Worm (Caenorhabditis elegans) whole organism, late embryonic: ENCODE data around the gene spe-19.

Source experiments
- C08G9.2 ChIP-seq: sonication (generic microtip); optimal IDR thresholded peaks from 2 replicates; lab custom pipeline; 2016; ENCODE audit warnings: mild to moderate bottlenecking, missing genetic modification characterization, moderate library complexity, missing compliant biosample characterization
- C38D4.7 ChIP-seq: fragments of 200-800 bp; sonication (Bioruptor generic); optimal IDR thresholded peaks from 2 replicates; lab custom pipeline; 2018; ENCODE audit warnings: mild to moderate bottlenecking, missing genetic modification characterization, moderate library complexity, missing compliant biosample characterization
- K02D7.2 ChIP-seq: sonication (generic microtip); optimal IDR thresholded peaks from 2 replicates; lab custom pipeline; 2017; ENCODE audit warnings: mild to moderate bottlenecking, missing genetic modification characterization, missing compliant biosample characterization
- K09A11.1 ChIP-seq: sonication (generic microtip); optimal IDR thresholded peaks from 2 replicates; lab custom pipeline; 2017; ENCODE audit warnings: antibody characterized with exemption, mild to moderate bottlenecking, missing genetic modification characterization, missing compliant biosample characterization; ENCODE audit not compliant: insufficient read depth
- T23F11.4 ChIP-seq: fragments of 200-800 bp; sonication (Bioruptor generic); optimal IDR thresholded peaks from 2 replicates; lab custom pipeline; 2018; ENCODE audit warnings: mild to moderate bottlenecking, missing genetic modification characterization, missing compliant biosample characterization
- Y22D7AL.16 ChIP-seq: sonication (generic microtip); optimal IDR thresholded peaks from 2 replicates; lab custom pipeline; 2016; ENCODE audit warnings: missing genetic modification characterization, missing compliant biosample characterization
- ahr-1 ChIP-seq: sonication (generic microtip); optimal IDR thresholded peaks from 2 replicates; lab custom pipeline; 2016; ENCODE audit warnings: missing genetic modification characterization, missing compliant biosample characterization
- ceh-18 ChIP-seq: sonication (generic microtip); optimal IDR thresholded peaks from 2 replicates; lab custom pipeline; 2016; ENCODE audit warnings: missing genetic modification characterization, missing compliant biosample characterization
- ceh-19 ChIP-seq: fragments of 200-800 bp; sonication (Bioruptor generic); optimal IDR thresholded peaks from 2 replicates; lab custom pipeline; 2018; ENCODE audit warnings: mild to moderate bottlenecking, missing genetic modification characterization, missing compliant biosample characterization
- ceh-2 ChIP-seq: sonication (generic microtip); optimal IDR thresholded peaks from 2 replicates; lab custom pipeline; 2016; ENCODE audit warnings: missing genotype, missing genetic modification characterization, missing compliant biosample characterization
- ceh-22 ChIP-seq: sonication (generic microtip); optimal IDR thresholded peaks from 2 replicates; lab custom pipeline; 2017; ENCODE audit warnings: missing biosample characterization, missing genetic modification characterization
- ceh-24 ChIP-seq: sonication (generic microtip); optimal IDR thresholded peaks from 2 replicates; lab custom pipeline; 2016; ENCODE audit warnings: mild to moderate bottlenecking, missing genetic modification characterization, missing compliant biosample characterization
- ceh-30 ChIP-seq: fragments of 150-350 bp; optimal IDR thresholded peaks from 2 replicates; lab custom pipeline; 2014; ENCODE audit warnings: missing biosample characterization, missing genetic modification characterization
- ceh-31 ChIP-seq: sonication (generic microtip); optimal IDR thresholded peaks from 2 replicates; lab custom pipeline; 2016; ENCODE audit warnings: missing genetic modification characterization, missing compliant biosample characterization
- ceh-34 ChIP-seq: sonication (generic microtip); optimal IDR thresholded peaks from 2 replicates; lab custom pipeline; 2016; ENCODE audit warnings: mild to moderate bottlenecking, missing genetic modification characterization, missing compliant biosample characterization
- ceh-45 ChIP-seq: fragments of 200-800 bp; sonication (Bioruptor generic); IDR thresholded peaks from 2 replicates; pipeline ENCODE4 v1.3.6; 2022; ENCODE audit warnings: missing genetic modification reagents, missing genetic modification characterization, missing compliant biosample characterization
- ceh-9 ChIP-seq: sonication (generic microtip); optimal IDR thresholded peaks from 2 replicates; lab custom pipeline; 2016; ENCODE audit warnings: mild to moderate bottlenecking, missing genetic modification characterization, inconsistent platforms, missing compliant biosample characterization
- che-1 ChIP-seq: sonication (generic microtip); optimal IDR thresholded peaks from 2 replicates; lab custom pipeline; 2016; ENCODE audit warnings: mild to moderate bottlenecking, missing genetic modification characterization, missing compliant biosample characterization
- elt-2 ChIP-seq: sonication (generic microtip); optimal IDR thresholded peaks from 2 replicates; lab custom pipeline; 2016; ENCODE audit warnings: missing genetic modification reagents, missing genetic modification characterization, missing compliant biosample characterization
- eyg-1 ChIP-seq: sonication (generic microtip); optimal IDR thresholded peaks from 2 replicates; lab custom pipeline; 2016; ENCODE audit warnings: missing genotype, missing genetic modification characterization, missing compliant biosample characterization
- fkh-10 ChIP-seq: fragments of 150-350 bp; optimal IDR thresholded peaks from 2 replicates; lab custom pipeline; 2014; ENCODE audit warnings: missing biosample characterization, missing genetic modification reagents, missing genetic modification characterization
- fkh-6 ChIP-seq: sonication (generic microtip); optimal IDR thresholded peaks from 2 replicates; lab custom pipeline; 2016; ENCODE audit warnings: missing genetic modification characterization, missing compliant biosample characterization
- gmeb-2 ChIP-seq: sonication (generic microtip); optimal IDR thresholded peaks from 2 replicates; lab custom pipeline; 2016; ENCODE audit warnings: missing genetic modification characterization, inconsistent platforms, missing compliant biosample characterization
- hlh-13 ChIP-seq: fragments of 200-800 bp; sonication (Bioruptor generic); optimal IDR thresholded peaks from 2 replicates; lab custom pipeline; 2018; ENCODE audit warnings: mild to moderate bottlenecking, missing genetic modification characterization, missing compliant biosample characterization
- hlh-30 ChIP-seq: sonication (generic microtip); optimal IDR thresholded peaks from 2 replicates; lab custom pipeline; 2017; ENCODE audit warnings: antibody characterized with exemption, missing genetic modification characterization, missing compliant biosample characterization; ENCODE audit not compliant: insufficient read depth
- hlh-6 ChIP-seq: sonication (generic microtip); optimal IDR thresholded peaks from 2 replicates; lab custom pipeline; 2016; ENCODE audit warnings: missing genotype, missing genetic modification characterization, missing compliant biosample characterization
- mec-3 ChIP-seq: sonication (generic microtip); optimal IDR thresholded peaks from 2 replicates; lab custom pipeline; 2016; ENCODE audit warnings: borderline replicate concordance, missing genetic modification characterization, missing compliant biosample characterization
- nfya-1 ChIP-seq: sonication (generic microtip); optimal IDR thresholded peaks from 2 replicates; lab custom pipeline; 2017; ENCODE audit warnings: missing genetic modification characterization, mild to moderate bottlenecking, missing compliant biosample characterization, antibody characterized with exemption, moderate library complexity
- nhr-11 ChIP-seq: fragments of 150-350 bp; optimal IDR thresholded peaks from 2 replicates; lab custom pipeline; 2014; ENCODE audit warnings: missing biosample characterization, missing genetic modification characterization
- nhr-232 ChIP-seq: sonication (generic microtip); optimal IDR thresholded peaks from 2 replicates; lab custom pipeline; 2016; ENCODE audit warnings: missing genetic modification characterization, missing compliant biosample characterization
- odd-2 ChIP-seq: sonication (generic microtip); optimal IDR thresholded peaks from 2 replicates; lab custom pipeline; 2017; ENCODE audit warnings: antibody characterized with exemption, mild to moderate bottlenecking, missing genetic modification characterization, missing compliant biosample characterization
- pat-9 ChIP-seq: fragments of 200-800 bp; sonication (Bioruptor generic); optimal IDR thresholded peaks from 2 replicates; lab custom pipeline; 2018; ENCODE audit warnings: mild to moderate bottlenecking, missing genetic modification characterization, moderate library complexity, missing compliant biosample characterization
- pha-4 ChIP-seq: fragments of 150-350 bp; optimal IDR thresholded peaks from 2 replicates; lab custom pipeline; 2018; ENCODE audit warnings: missing biosample characterization, missing genetic modification reagents, missing genetic modification characterization
- pqm-1 ChIP-seq: sonication (generic microtip); optimal IDR thresholded peaks from 2 replicates; lab custom pipeline; 2016; ENCODE audit warnings: missing genetic modification characterization, missing compliant biosample characterization
- ref-2 ChIP-seq: sonication (generic microtip); optimal IDR thresholded peaks from 2 replicates; lab custom pipeline; 2016; ENCODE audit warnings: missing genetic modification characterization, missing compliant biosample characterization
- sdc-2 ChIP-seq: sonication (generic microtip); optimal IDR thresholded peaks from 2 replicates; lab custom pipeline; 2016; ENCODE audit warnings: missing genotype, missing genetic modification characterization, missing compliant biosample characterization
- sox-2 ChIP-seq: fragments of 200-800 bp; sonication (Bioruptor generic); IDR thresholded peaks from 2 replicates; pipeline ENCODE4 v1.3.6; 2022; ENCODE audit warnings: missing genetic modification reagents, missing genetic modification characterization, missing compliant biosample characterization
- syd-9 ChIP-seq: sonication (generic microtip); optimal IDR thresholded peaks from 2 replicates; lab custom pipeline; 2016; ENCODE audit warnings: mild to moderate bottlenecking, missing genetic modification characterization, moderate library complexity, missing compliant biosample characterization
- unc-3 ChIP-seq, 2 experiments: fragments of 200-800 bp in 1 of 2; sonication (Bioruptor generic) in 1 of 2; sonication (generic microtip) in 1 of 2; conservative IDR thresholded peaks in 1 of 2; optimal IDR thresholded peaks in 1 of 2; 2 replicates each; pipeline versions ENCODE4 v1.3.6 to Lab custom; 2016 to 2022; ENCODE audit warnings: missing compliant biosample characterization in 2 of 2, missing genetic modification characterization in 2 of 2, missing genetic modification reagents in 1 of 2
- unc-42 ChIP-seq: sonication (generic microtip); optimal IDR thresholded peaks from 2 replicates; lab custom pipeline; 2016; ENCODE audit warnings: missing genotype, missing genetic modification characterization, missing compliant biosample characterization
- zip-5 ChIP-seq: sonication (generic microtip); optimal IDR thresholded peaks from 2 replicates; lab custom pipeline; 2016; ENCODE audit warnings: missing genetic modification characterization, missing compliant biosample characterization
- ztf-16 ChIP-seq: sonication (generic microtip); optimal IDR thresholded peaks from 2 replicates; lab custom pipeline; 2017; ENCODE audit warnings: missing genetic modification characterization, missing compliant biosample characterization

Gene spe-19

DNA sequence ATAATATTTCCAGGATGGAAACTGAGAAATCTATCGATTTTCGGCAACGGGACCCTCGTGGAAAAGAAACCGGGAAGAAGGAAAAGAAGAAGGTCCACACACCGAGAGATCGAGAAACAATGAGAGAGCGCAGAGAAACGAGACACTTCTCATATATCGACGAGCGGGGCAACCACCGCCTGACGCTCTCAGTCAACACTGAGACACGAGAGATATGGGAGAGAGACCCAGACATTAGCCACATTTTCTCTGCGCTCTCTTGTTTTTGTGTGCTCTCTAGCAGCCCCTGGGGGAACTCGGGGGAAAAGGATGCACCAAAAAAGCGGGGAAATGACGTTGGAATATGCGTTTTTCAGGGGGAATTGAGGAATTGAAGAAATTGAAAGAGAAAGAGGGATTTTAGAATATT, 41.5 kb downstream of the spe-19 start (continued):
- TF ChIP-seq odd-2 (no peak), ceh-31 (tag; lab: Kevin White, UChicago) (peak; percentile 82), unc-3 (GFP tag; conservative IDR thresholded peaks at IDR 0.05; lab: Robert Waterston, UW) (no peak), unc-3 (tag; optimal IDR thresholded peaks at IDR 0.05; lab: Kevin White, UChicago) (no peak), ceh-2 (tag; lab: Kevin White, UChicago) (no peak), ceh-34 (peak; percentile 91), ceh-24 (tag; lab: Kevin White, UChicago) (no peak), zip-5 (tag; lab: Kevin White, UChicago) (no peak), eyg-1 (tag; lab: Kevin White, UChicago) (no peak), gmeb-2 (no peak), K02D7.2 (tag; lab: Kevin White, UChicago) (no peak), sdc-2 (tag; lab: Kevin White, UChicago) (peak; percentile 41), ref-2 (tag; lab: Kevin White, UChicago) (no peak), pat-9 (tag; lab: Kevin White, UChicago) (no peak), sox-2 (GFP tag; lab: Robert Waterston, UW) (no peak), fkh-10 (GFP tag; lab: Kevin White, UChicago) (no peak), T23F11.4 (GFP tag; lab: Kevin White, UChicago) (no peak), syd-9 (tag; lab: Kevin White, UChicago) (peak; percentile 10), pha-4 (no peak), C08G9.2 (tag; lab: Kevin White, UChicago) (no peak), ceh-30 (tag; lab: Kevin White, UChicago) (no peak), fkh-6 (tag; lab: Kevin White, UChicago) (no peak), nfya-1 (peak; percentile 76), ceh-22 (no peak), ztf-16 (tag; lab: Kevin White, UChicago) (no peak), pqm-1 (no peak), hlh-13 (GFP tag; lab: Kevin White, UChicago) (no peak), nhr-232 (no peak), unc-42 (peak; percentile 65), hlh-6 (tag; lab: Kevin White, UChicago) (no peak)

- TF ChIP-seq ceh-34, result no peak
- no peak for TF ChIP-seq Y22D7AL.16 (tag; lab: Kevin White, UChicago)
- TF ChIP-seq hlh-30 (tag; lab: Kevin White, UChicago), result no peak
- TF ChIP-seq ztf-16 (tag; lab: Kevin White, UChicago), result no peak
- no peak for TF ChIP-seq ceh-19 (GFP tag; lab: Kevin White, UChicago)
- TF ChIP-seq che-1 (tag; lab: Kevin White, UChicago), result no peak
- TF ChIP-seq elt-2, result no peak
- TF ChIP-seq C38D4.7 (GFP tag; lab: Kevin White, UChicago), result no peak
- TF ChIP-seq unc-3 (GFP tag; conservative IDR thresholded peaks at IDR 0.05; lab: Robert Waterston, UW), result no peak
- no peak for TF ChIP-seq unc-3 (tag; optimal IDR thresholded peaks at IDR 0.05; lab: Kevin White, UChicago)
- no peak for TF ChIP-seq nhr-11 (tag; lab: Kevin White, UChicago)
- TF ChIP-seq ceh-45 (GFP tag; lab: Robert Waterston, UW), result no peak
- TF ChIP-seq ceh-9 (tag; lab: Kevin White, UChicago), result no peak
- no peak for TF ChIP-seq mec-3 (tag; lab: Kevin White, UChicago)
- no peak for TF ChIP-seq ceh-18 (tag; lab: Kevin White, UChicago)
- TF ChIP-seq K09A11.1 (tag; lab: Kevin White, UChicago), result no peak
- TF ChIP-seq ahr-1, result no peak
- TF ChIP-seq T23F11.4 (GFP tag; lab: Kevin White, UChicago), result no peak
These were observed 42.8 kb downstream of the spe-19 start, which contains the start of gene unc-51 for ce11 chrV:20004385-20004784. TSS of gene unc-51 (minus strand) at chrV:20004485.
